Worm (Caenorhabditis elegans): Measurements from ENCODE around the gene algn-9.

algn-9 gene

DNA sequence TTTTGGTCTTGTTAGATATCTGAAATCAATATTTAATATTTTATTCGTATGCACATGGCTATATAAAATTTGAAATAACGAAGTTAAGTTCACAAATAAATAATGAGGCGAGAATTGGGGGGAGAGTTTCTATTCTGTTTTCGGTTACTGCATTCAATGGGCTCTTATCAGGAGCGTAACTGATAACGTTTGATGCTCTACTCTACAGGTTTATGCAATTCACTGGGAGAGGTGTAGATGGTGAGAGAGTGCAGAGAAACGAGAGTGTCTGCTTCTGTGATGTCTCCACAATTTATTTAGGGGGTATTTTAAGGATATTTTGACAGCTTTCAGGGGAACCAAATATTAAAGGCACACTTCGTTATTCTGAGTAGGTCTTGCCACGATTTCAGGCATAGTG, 10.6 kb downstream of the algn-9 start, which contains the start of gene C14A4.6:
Gene C14A4.6 (minus strand): TSS at position 19 of the 400 bp plus-strand sequence.
- TF ChIP-seq pqm-1 (tag; optimal IDR thresholded peaks at IDR 0.05) (peak; percentile 88), aha-1 (tag) (no peak), dmd-6 (GFP tag; IDR thresholded peaks at IDR 0.05) (peak; percentile 47; the same call in 1 of the 2 replicates), nhr-28 (tag; optimal IDR thresholded peaks at IDR 0.05) (peak; percentile 81), dve-1 (tag; optimal IDR thresholded peaks at IDR 0.05; ENCODE audit: insufficient read depth) (peak; percentile 79), ceh-44 (GFP tag; IDR thresholded peaks at IDR 0.05) (no peak), mes-2 (tag; optimal IDR thresholded peaks at IDR 0.05; ENCODE audit: poor library complexity, severe bottlenecking) (peak; percentile 35), unc-62 (GFP tag; optimal IDR thresholded peaks at IDR 0.05 in 1 of 2) (no peak), unc-62 (tag; optimal IDR thresholded peaks at IDR 0.05) (no peak), nhr-11 (tag; optimal IDR thresholded peaks at IDR 0.05) (no peak), hlh-11 (tag; optimal IDR thresholded peaks at IDR 0.05) (peak; percentile 43), Y48G9A.11 (GFP tag; IDR thresholded peaks at IDR 0.05) (no peak), daf-16 (GFP tag; optimal IDR thresholded peaks at IDR 0.05) (no peak), daf-16 (tag; optimal IDR thresholded peaks at IDR 0.05) (peak; percentile 76), nhr-102 (tag; optimal IDR thresholded peaks at IDR 0.05) (no peak), set-16 (GFP tag; IDR thresholded peaks at IDR 0.05) (no peak)

- TF ChIP-seq pqm-1 (tag; optimal IDR thresholded peaks at IDR 0.05) (peak; percentile 21), dve-1 (tag; optimal IDR thresholded peaks at IDR 0.05; ENCODE audit: insufficient read depth) (peak; percentile 9), zip-11 (GFP tag; IDR thresholded peaks at IDR 0.05) (no peak)
Measured at ce11 chrII:10596462-10596861, 12.3 kb downstream of the algn-9 start, which contains the start of gene C14A4.7. Gene C14A4.7, minus strand, starts transcription at chrII:10596562.

- TF ChIP-seq unc-62 (GFP tag; optimal IDR thresholded peaks at IDR 0.05 in 1 of 2), result peak in 1 of 2 experiments; percentile 83
- TF ChIP-seq unc-62 (tag; optimal IDR thresholded peaks at IDR 0.05), result no peak
- TF ChIP-seq ztf-11 (tag; optimal IDR thresholded peaks at IDR 0.05), result no peak
Measured at ce11 chrII:10598039-10598438, 13.9 kb downstream of the algn-9 start, which contains the start of gene C14A4.8. Gene C14A4.8, minus strand, starts transcription at chrII:10598139.

DNA sequence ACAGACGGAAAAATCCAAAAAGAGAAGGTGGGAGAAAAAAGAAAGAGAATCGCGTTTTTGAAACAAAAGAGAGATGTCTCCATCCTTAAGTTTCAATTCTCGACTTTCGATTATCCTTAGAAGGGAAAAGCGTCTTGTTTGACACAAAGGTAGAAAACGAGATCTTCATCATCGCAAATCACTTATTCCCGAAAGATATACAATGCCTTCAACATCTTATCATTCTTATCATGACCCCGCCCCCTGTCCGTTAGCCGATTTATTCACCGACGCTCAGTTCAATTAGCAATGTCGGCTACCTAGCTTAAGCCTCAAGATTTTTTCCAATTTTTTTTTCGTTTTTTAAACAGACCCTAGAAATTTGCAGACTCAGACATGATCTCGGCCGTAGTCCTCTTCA, 14.8 kb downstream of the algn-9 start, which contains the start of gene C14A4.9:
Gene C14A4.9 (plus strand): TSS at position 368 of the 400 bp plus-strand sequence.
- TF ChIP-seq ceh-32 (tag; optimal IDR thresholded peaks at IDR 0.05; ENCODE audit: poor library complexity), result no peak
- TF ChIP-seq mdt-29 (GFP tag; IDR thresholded peaks at IDR 0.05), result no peak
- no peak for TF ChIP-seq mep-1 (tag; optimal IDR thresholded peaks at IDR 0.05)
- no peak for TF ChIP-seq tra-1 (GFP tag; IDR thresholded peaks at IDR 0.05)
- TF ChIP-seq hmg-1.1 (GFP tag; IDR thresholded peaks at IDR 0.05), result no peak

ce11 chrII:10602184-10602583, 18.0 kb downstream of the algn-9 start, which contains the start of gene srv-2:
Gene srv-2, minus strand, starts transcription at chrII:10602284.
- TF ChIP-seq spr-1 (tag; optimal IDR thresholded peaks at IDR 0.05) (no peak), spr-3 (GFP tag; optimal IDR thresholded peaks at IDR 0.05) (no peak), nhr-237 (tag; optimal IDR thresholded peaks at IDR 0.05) (no peak), daf-16 (GFP tag; optimal IDR thresholded peaks at IDR 0.05) (no peak), daf-16 (tag; optimal IDR thresholded peaks at IDR 0.05) (no peak), ceh-44 (GFP tag; IDR thresholded peaks at IDR 0.05) (no peak), cey-2 (tag; optimal IDR thresholded peaks at IDR 0.05; ENCODE audit: borderline replicate concordance, insufficient read depth) (no peak), lin-29 (GFP tag; IDR thresholded peaks at IDR 0.05) (no peak), D1046.2 (GFP tag; IDR thresholded peaks at IDR 0.05) (no peak), nhr-6 (tag; optimal IDR thresholded peaks at IDR 0.05) (no peak), mxl-3 (GFP tag; optimal IDR thresholded peaks at IDR 0.05) (no peak), gei-8 (GFP tag; optimal IDR thresholded peaks at IDR 0.05) (no peak), ceh-82 (tag; optimal IDR thresholded peaks at IDR 0.05) (no peak), arid-1 (GFP tag; conservative IDR thresholded peaks at IDR 0.05) (no peak), ceh-28 (tag; optimal IDR thresholded peaks at IDR 0.05) (no peak), jun-1 (tag; optimal IDR thresholded peaks at IDR 0.05) (no peak), nhr-48 (tag; optimal IDR thresholded peaks at IDR 0.05) (no peak), unc-62 (GFP tag; optimal IDR thresholded peaks at IDR 0.05 in 1 of 2) (no peak), unc-62 (tag; optimal IDR thresholded peaks at IDR 0.05) (no peak)

All from whole organism, L4 larva.